Worm (Caenorhabditis elegans) whole organism, late embryonic: ENCODE data around the gene R144.3.
A peak's percentile ranks its signal among the peaks of the same experiment; 100 is the strongest.

Experiments used
- C08G9.2 ChIP-seq: sonication (generic microtip); optimal IDR thresholded peaks from 2 replicates; lab custom pipeline; 2016; ENCODE audit warnings: mild to moderate bottlenecking, missing genetic modification characterization, moderate library complexity, missing compliant biosample characterization
- C38D4.7 ChIP-seq: fragments of 200-800 bp; sonication (Bioruptor generic); optimal IDR thresholded peaks from 2 replicates; lab custom pipeline; 2018; ENCODE audit warnings: mild to moderate bottlenecking, missing genetic modification characterization, moderate library complexity, missing compliant biosample characterization
- K09A11.1 ChIP-seq: sonication (generic microtip); optimal IDR thresholded peaks from 2 replicates; lab custom pipeline; 2017; ENCODE audit warnings: antibody characterized with exemption, mild to moderate bottlenecking, missing genetic modification characterization, missing compliant biosample characterization; ENCODE audit not compliant: insufficient read depth
- ahr-1 ChIP-seq: sonication (generic microtip); optimal IDR thresholded peaks from 2 replicates; lab custom pipeline; 2016; ENCODE audit warnings: missing genetic modification characterization, missing compliant biosample characterization
- ama-1 ChIP-seq: fragments of 150-350 bp; optimal IDR thresholded peaks from 2 replicates; lab custom pipeline; 2014
- ceh-14 ChIP-seq: sonication (generic microtip); optimal IDR thresholded peaks from 2 replicates; lab custom pipeline; 2016; ENCODE audit warnings: missing genotype, missing genetic modification characterization, missing compliant biosample characterization
- ceh-18 ChIP-seq: sonication (generic microtip); optimal IDR thresholded peaks from 2 replicates; lab custom pipeline; 2016; ENCODE audit warnings: missing genetic modification characterization, missing compliant biosample characterization
- ceh-19 ChIP-seq: fragments of 200-800 bp; sonication (Bioruptor generic); optimal IDR thresholded peaks from 2 replicates; lab custom pipeline; 2018; ENCODE audit warnings: mild to moderate bottlenecking, missing genetic modification characterization, missing compliant biosample characterization
- ceh-2 ChIP-seq: sonication (generic microtip); optimal IDR thresholded peaks from 2 replicates; lab custom pipeline; 2016; ENCODE audit warnings: missing genotype, missing genetic modification characterization, missing compliant biosample characterization
- ceh-34 ChIP-seq: sonication (generic microtip); optimal IDR thresholded peaks from 2 replicates; lab custom pipeline; 2016; ENCODE audit warnings: mild to moderate bottlenecking, missing genetic modification characterization, missing compliant biosample characterization
- ceh-45 ChIP-seq: fragments of 200-800 bp; sonication (Bioruptor generic); IDR thresholded peaks from 2 replicates; pipeline ENCODE4 v1.3.6; 2022; ENCODE audit warnings: missing genetic modification reagents, missing genetic modification characterization, missing compliant biosample characterization
- ceh-48 ChIP-seq: sonication (generic microtip); optimal IDR thresholded peaks from 2 replicates; lab custom pipeline; 2016; ENCODE audit warnings: missing genetic modification characterization, inconsistent platforms, missing compliant biosample characterization
- ceh-9 ChIP-seq: sonication (generic microtip); optimal IDR thresholded peaks from 2 replicates; lab custom pipeline; 2016; ENCODE audit warnings: mild to moderate bottlenecking, missing genetic modification characterization, inconsistent platforms, missing compliant biosample characterization
- che-1 ChIP-seq: sonication (generic microtip); optimal IDR thresholded peaks from 2 replicates; lab custom pipeline; 2016; ENCODE audit warnings: mild to moderate bottlenecking, missing genetic modification characterization, missing compliant biosample characterization
- dmd-4 ChIP-seq: sonication (generic microtip); optimal IDR thresholded peaks from 2 replicates; lab custom pipeline; 2016; ENCODE audit warnings: borderline replicate concordance, missing genetic modification characterization, missing compliant biosample characterization
- dve-1 ChIP-seq: sonication (generic microtip); optimal IDR thresholded peaks from 2 replicates; lab custom pipeline; 2017; ENCODE audit warnings: antibody characterized with exemption, mild to moderate bottlenecking, missing genetic modification characterization, missing compliant biosample characterization
- elt-2 ChIP-seq: sonication (generic microtip); optimal IDR thresholded peaks from 2 replicates; lab custom pipeline; 2016; ENCODE audit warnings: missing genetic modification reagents, missing genetic modification characterization, missing compliant biosample characterization
- ets-4 ChIP-seq: sonication (generic microtip); optimal IDR thresholded peaks from 2 replicates; lab custom pipeline; 2016; ENCODE audit warnings: missing genetic modification characterization, missing compliant biosample characterization
- eyg-1 ChIP-seq: sonication (generic microtip); optimal IDR thresholded peaks from 2 replicates; lab custom pipeline; 2016; ENCODE audit warnings: missing genotype, missing genetic modification characterization, missing compliant biosample characterization
- fax-1 ChIP-seq: sonication (generic microtip); optimal IDR thresholded peaks from 2 replicates; lab custom pipeline; 2016; ENCODE audit warnings: missing genotype, missing genetic modification characterization, missing compliant biosample characterization
- fkh-10 ChIP-seq: fragments of 150-350 bp; optimal IDR thresholded peaks from 2 replicates; lab custom pipeline; 2014; ENCODE audit warnings: missing biosample characterization, missing genetic modification reagents, missing genetic modification characterization
- fkh-6 ChIP-seq: sonication (generic microtip); optimal IDR thresholded peaks from 2 replicates; lab custom pipeline; 2016; ENCODE audit warnings: missing genetic modification characterization, missing compliant biosample characterization
- hlh-15 ChIP-seq: sonication (generic microtip); optimal IDR thresholded peaks from 2 replicates; lab custom pipeline; 2016; ENCODE audit warnings: missing genetic modification characterization, missing compliant biosample characterization
- hlh-6 ChIP-seq: sonication (generic microtip); optimal IDR thresholded peaks from 2 replicates; lab custom pipeline; 2016; ENCODE audit warnings: missing genotype, missing genetic modification characterization, missing compliant biosample characterization
- hlh-8 ChIP-seq: sonication (generic microtip); optimal IDR thresholded peaks from 2 replicates; lab custom pipeline; 2016; ENCODE audit warnings: missing genotype, missing genetic modification characterization, missing compliant biosample characterization
- lim-6 ChIP-seq: sonication (generic microtip); optimal IDR thresholded peaks from 2 replicates; lab custom pipeline; 2016; ENCODE audit warnings: missing genetic modification characterization, missing compliant biosample characterization
- lin-11 ChIP-seq: fragments of 200-800 bp; sonication (Bioruptor generic); optimal IDR thresholded peaks from 2 replicates; lab custom pipeline; 2018; ENCODE audit warnings: mild to moderate bottlenecking, missing genetic modification characterization, missing compliant biosample characterization
- nfya-1 ChIP-seq: sonication (generic microtip); optimal IDR thresholded peaks from 2 replicates; lab custom pipeline; 2017; ENCODE audit warnings: missing genetic modification characterization, mild to moderate bottlenecking, missing compliant biosample characterization, antibody characterized with exemption, moderate library complexity
- npax-4 ChIP-seq: sonication (generic microtip); optimal IDR thresholded peaks from 2 replicates; lab custom pipeline; 2016; ENCODE audit warnings: missing genetic modification characterization, missing compliant biosample characterization
- pag-3 ChIP-seq: sonication (generic microtip); optimal IDR thresholded peaks from 2 replicates; lab custom pipeline; 2016; ENCODE audit warnings: missing compliant biosample characterization, missing genetic modification characterization, borderline replicate concordance
- pat-9 ChIP-seq: fragments of 200-800 bp; sonication (Bioruptor generic); optimal IDR thresholded peaks from 2 replicates; lab custom pipeline; 2018; ENCODE audit warnings: mild to moderate bottlenecking, missing genetic modification characterization, moderate library complexity, missing compliant biosample characterization
- pax-1 ChIP-seq: fragments of 150-350 bp; optimal IDR thresholded peaks from 2 replicates; lab custom pipeline; 2014; ENCODE audit warnings: missing biosample characterization, missing genetic modification characterization
- pha-2 ChIP-seq: sonication (generic microtip); optimal IDR thresholded peaks from 2 replicates; lab custom pipeline; 2017; ENCODE audit warnings: mild to moderate bottlenecking, missing genetic modification characterization, missing compliant biosample characterization
- pha-4 ChIP-seq: fragments of 150-350 bp; optimal IDR thresholded peaks from 2 replicates; lab custom pipeline; 2018; ENCODE audit warnings: missing biosample characterization, missing genetic modification reagents, missing genetic modification characterization
- pqm-1 ChIP-seq: sonication (generic microtip); optimal IDR thresholded peaks from 2 replicates; lab custom pipeline; 2016; ENCODE audit warnings: missing genetic modification characterization, missing compliant biosample characterization
- pros-1 ChIP-seq: fragments of 150-350 bp; optimal IDR thresholded peaks from 2 replicates; lab custom pipeline; 2014; ENCODE audit warnings: missing biosample characterization, missing genetic modification reagents, missing genetic modification characterization
- ref-2 ChIP-seq: sonication (generic microtip); optimal IDR thresholded peaks from 2 replicates; lab custom pipeline; 2016; ENCODE audit warnings: missing genetic modification characterization, missing compliant biosample characterization
- sdc-2 ChIP-seq: sonication (generic microtip); optimal IDR thresholded peaks from 2 replicates; lab custom pipeline; 2016; ENCODE audit warnings: missing genotype, missing genetic modification characterization, missing compliant biosample characterization
- sox-2 ChIP-seq: fragments of 200-800 bp; sonication (Bioruptor generic); IDR thresholded peaks from 2 replicates; pipeline ENCODE4 v1.3.6; 2022; ENCODE audit warnings: missing genetic modification reagents, missing genetic modification characterization, missing compliant biosample characterization
- syd-9 ChIP-seq: sonication (generic microtip); optimal IDR thresholded peaks from 2 replicates; lab custom pipeline; 2016; ENCODE audit warnings: mild to moderate bottlenecking, missing genetic modification characterization, moderate library complexity, missing compliant biosample characterization
- ttx-3 ChIP-seq: sonication (generic microtip); optimal IDR thresholded peaks from 2 replicates; lab custom pipeline; 2016; ENCODE audit warnings: missing genetic modification reagents, missing genetic modification characterization, missing compliant biosample characterization
- unc-3 ChIP-seq, 2 experiments: fragments of 200-800 bp in 1 of 2; sonication (Bioruptor generic) in 1 of 2; sonication (generic microtip) in 1 of 2; conservative IDR thresholded peaks in 1 of 2; optimal IDR thresholded peaks in 1 of 2; 2 replicates each; pipeline versions ENCODE4 v1.3.6 to Lab custom; 2016 to 2022; ENCODE audit warnings: missing compliant biosample characterization in 2 of 2, missing genetic modification characterization in 2 of 2, missing genetic modification reagents in 1 of 2
- unc-42 ChIP-seq: sonication (generic microtip); optimal IDR thresholded peaks from 2 replicates; lab custom pipeline; 2016; ENCODE audit warnings: missing genotype, missing genetic modification characterization, missing compliant biosample characterization
- unc-86 ChIP-seq: sonication (generic microtip); optimal IDR thresholded peaks from 2 replicates; lab custom pipeline; 2016; ENCODE audit warnings: missing genetic modification characterization, missing compliant biosample characterization

R144.3 gene

DNA sequence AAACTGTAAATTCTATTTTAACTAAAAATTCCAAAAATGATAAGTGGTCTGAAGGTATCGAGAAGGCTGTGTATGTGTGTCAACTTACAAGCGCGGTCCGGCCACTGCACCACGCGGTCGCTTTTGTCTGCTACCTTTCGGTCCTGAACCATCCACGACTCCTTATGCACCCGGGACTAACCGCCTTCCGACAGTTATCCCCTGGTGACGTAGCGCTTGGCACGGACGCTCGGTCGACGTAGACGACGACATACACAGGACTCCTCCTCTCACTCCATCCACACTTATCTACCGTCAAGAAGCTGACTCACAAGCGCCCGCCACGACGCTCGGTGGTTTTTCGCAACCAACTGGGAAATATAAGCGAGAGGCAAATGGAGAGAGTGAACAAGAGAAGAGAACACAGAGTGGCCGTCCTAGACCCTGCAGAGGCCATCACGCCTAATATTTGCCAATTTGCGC lies 9.6 kb downstream of the R144.3 start (continued):
- TF ChIP-seq K09A11.1 (tag; lab: Kevin White, UChicago) (peak; percentile 39), dve-1 (tag; lab: Kevin White, UChicago) (peak; percentile 84), sox-2 (GFP tag; lab: Robert Waterston, UW) (peak; percentile 65), nfya-1 (tag; lab: Kevin White, UChicago) (peak; percentile 72), ceh-19 (peak; percentile 90), ceh-18 (tag; lab: Kevin White, UChicago) (peak; percentile 92), lim-6 (peak; percentile 45)

DNA sequence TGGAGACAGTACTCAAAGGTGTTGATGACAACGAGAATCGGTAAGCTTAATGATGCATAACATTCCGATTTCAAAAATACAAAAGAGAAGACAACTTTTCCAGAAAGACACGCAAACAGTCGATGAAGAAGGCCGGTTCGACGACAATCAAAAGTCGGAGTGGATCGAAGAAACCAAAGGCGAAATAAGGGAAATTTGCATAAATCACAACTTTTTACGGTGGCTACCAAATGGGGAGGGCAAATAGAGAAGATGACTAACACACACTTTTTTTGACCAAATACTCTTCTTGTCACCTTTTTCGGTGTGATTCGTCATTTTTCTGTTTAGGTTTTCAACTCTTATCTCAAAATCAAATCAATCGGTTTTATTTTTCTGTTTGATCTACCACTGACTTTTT lies 14.4 kb downstream of the R144.3 start, which contains the start of gene C45G9.6:
Gene C45G9.6, plus strand, starts transcription at position 301 of the 400 bp plus-strand sequence.
- no peak for TF ChIP-seq pax-1 (tag; lab: Kevin White, UChicago)
- no peak for TF ChIP-seq syd-9 (tag; lab: Kevin White, UChicago)
- TF ChIP-seq ceh-18 (tag; lab: Kevin White, UChicago), result no peak
- TF ChIP-seq ceh-14 (tag; lab: Kevin White, UChicago), result no peak
- TF ChIP-seq lin-11, result no peak
- TF ChIP-seq ceh-34, result no peak

DNA sequence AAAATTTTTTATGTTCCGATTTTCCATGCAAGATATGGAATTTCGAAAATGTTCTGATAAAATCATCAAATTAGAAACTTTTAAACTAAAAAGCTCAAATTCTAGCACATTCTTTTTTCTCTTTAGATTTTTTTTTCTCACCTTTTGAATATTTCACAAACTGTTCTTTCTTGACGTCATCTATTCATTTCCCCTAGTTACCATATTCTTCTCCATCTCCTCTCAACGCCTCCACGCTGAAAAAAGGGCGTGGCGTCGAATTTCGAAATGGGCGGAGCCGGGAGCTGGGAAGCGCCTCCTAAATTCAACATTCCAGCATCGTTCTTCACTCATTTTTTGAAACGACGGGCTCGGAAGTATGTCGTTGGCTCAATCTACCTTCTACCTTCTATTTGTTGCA lies 20.3 kb downstream of the R144.3 start, which contains the start of gene nlp-43:
Gene nlp-43, plus strand, starts transcription at position 301 of the 400 bp plus-strand sequence.
- TF ChIP-seq lim-6 (no peak), elt-2 (tag; lab: Kevin White, UChicago) (no peak), ceh-45 (no peak), lin-11 (no peak), ahr-1 (tag; lab: Kevin White, UChicago) (no peak), hlh-8 (tag; lab: Kevin White, UChicago) (no peak), hlh-15 (tag; lab: Kevin White, UChicago) (no peak), nfya-1 (tag; lab: Kevin White, UChicago) (no peak), eyg-1 (tag; lab: Kevin White, UChicago) (no peak), ets-4 (tag; lab: Kevin White, UChicago) (no peak), pha-2 (no peak), ceh-48 (tag; lab: Kevin White, UChicago) (no peak)

DNA sequence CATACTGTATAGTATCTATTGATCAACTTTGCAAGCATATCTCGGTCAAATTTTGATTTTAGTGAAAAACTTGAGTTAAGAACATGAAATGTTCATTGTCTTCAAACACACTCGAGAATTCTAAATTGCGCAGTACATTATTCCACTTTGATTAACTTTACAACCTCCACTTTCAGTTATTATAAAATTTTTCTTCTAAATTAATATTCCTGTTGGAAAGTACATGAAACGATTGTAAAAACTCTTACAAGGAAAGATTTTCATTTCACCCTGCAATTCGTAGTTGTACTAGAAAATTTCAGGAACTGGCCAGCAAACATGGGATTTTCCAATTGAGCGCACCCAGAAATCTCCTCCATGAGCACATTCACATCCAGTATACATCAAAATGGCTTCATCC lies 22.9 kb downstream of the R144.3 start, which contains the start of gene C45G9.14:
Gene C45G9.14, plus strand, starts transcription at position 301 of the 400 bp plus-strand sequence.
- TF ChIP-seq pha-4 (no peak), hlh-6 (no peak), sdc-2 (tag; lab: Kevin White, UChicago) (no peak), ceh-9 (no peak), ceh-14 (tag; lab: Kevin White, UChicago) (no peak), ref-2 (no peak), ceh-18 (tag; lab: Kevin White, UChicago) (no peak), pqm-1 (tag; lab: Kevin White, UChicago) (no peak), nfya-1 (tag; lab: Kevin White, UChicago) (no peak), unc-86 (tag; lab: Kevin White, UChicago) (no peak), pat-9 (no peak), lin-11 (no peak), K09A11.1 (tag; lab: Kevin White, UChicago) (no peak), dmd-4 (tag; lab: Kevin White, UChicago) (no peak), fax-1 (tag; lab: Kevin White, UChicago) (no peak), ceh-48 (tag; lab: Kevin White, UChicago) (no peak), ama-1 (no peak)

DNA sequence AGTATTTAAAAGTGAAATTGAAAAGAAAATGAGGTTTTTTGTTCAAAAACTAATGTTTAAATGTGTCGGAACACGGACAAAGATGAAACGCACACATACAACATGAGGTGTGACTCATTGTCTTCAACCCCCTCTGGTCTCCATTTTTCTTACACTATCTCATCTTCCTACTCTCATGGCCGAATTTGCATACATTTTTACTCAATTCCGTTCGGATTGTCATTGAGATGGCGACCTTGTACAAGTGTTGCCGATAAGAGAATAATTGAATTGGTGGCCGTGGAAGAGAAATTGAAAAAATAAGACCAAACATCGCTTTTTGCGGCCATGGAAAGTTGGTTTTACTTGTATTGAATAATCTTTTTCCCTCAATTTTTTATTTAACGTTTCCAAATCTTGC lies 25.4 kb downstream of the R144.3 start, which contains the start of gene txbp-3:
Gene txbp-3, minus strand, starts transcription at position 285 of the 400 bp plus-strand sequence.
- no peak for TF ChIP-seq ttx-3 (tag; lab: Kevin White, UChicago)
- no peak for TF ChIP-seq pat-9
- no peak for TF ChIP-seq npax-4 (tag; lab: Kevin White, UChicago)
- TF ChIP-seq C38D4.7 (GFP tag; lab: Kevin White, UChicago), result no peak
- no peak for TF ChIP-seq sdc-2 (tag; lab: Kevin White, UChicago)
- TF ChIP-seq unc-42 (tag; lab: Kevin White, UChicago), result peak; percentile 85
- no peak for TF ChIP-seq C08G9.2 (tag; lab: Kevin White, UChicago)
- no peak for TF ChIP-seq fkh-10
- TF ChIP-seq ceh-9, result no peak
- TF ChIP-seq ahr-1 (tag; lab: Kevin White, UChicago), result no peak
- TF ChIP-seq ceh-2 (tag; lab: Kevin White, UChicago), result no peak
- no peak for TF ChIP-seq fkh-6
- no peak for TF ChIP-seq pag-3 (tag; lab: Kevin White, UChicago)
- no peak for TF ChIP-seq ref-2
- TF ChIP-seq pros-1 (tag; lab: Kevin White, UChicago), result no peak
- TF ChIP-seq che-1 (tag; lab: Kevin White, UChicago), result no peak
- TF ChIP-seq unc-3 (GFP tag; conservative IDR thresholded peaks at IDR 0.05; lab: Robert Waterston, UW), result no peak
- no peak for TF ChIP-seq unc-3 (tag; optimal IDR thresholded peaks at IDR 0.05; lab: Kevin White, UChicago)
- no peak for TF ChIP-seq lim-6
